Fruit fly (Drosophila melanogaster) whole organism, prepupa: Measurements from ENCODE around the gene CG32847.
A peak's percentile ranks its signal among the peaks of the same experiment; 100 is the strongest.

ENCODE experiments used
- CG10631 ChIP-seq: fragments of 200-800 bp; sonication (Bioruptor generic); optimal IDR thresholded peaks from 2 replicates; lab custom pipeline; 2016; ENCODE audit warnings: missing biosample characterization, missing genetic modification characterization
- CG11294 ChIP-seq: fragments of 200-800 bp; sonication (Bioruptor generic); IDR thresholded peaks from 2 replicates; pipeline ENCODE4 v1.3.6; 2022; ENCODE audit warnings: missing biosample characterization, missing genetic modification characterization
- CG11902 ChIP-seq: fragments of 200-800 bp; sonication (Bioruptor generic); optimal IDR thresholded peaks from 3 replicates; lab custom pipeline; 2016; ENCODE audit warnings: missing biosample characterization, missing genetic modification characterization
- CG15336 ChIP-seq: fragments of 200-800 bp; sonication (Bioruptor generic); IDR thresholded peaks from 2 replicates; pipeline ENCODE4 v1.3.6; 2022; ENCODE audit warnings: missing biosample characterization, missing genetic modification characterization
- CG1621 ChIP-seq: fragments of 200-800 bp; sonication (Bioruptor generic); optimal IDR thresholded peaks from 3 replicates; lab custom pipeline; 2018; ENCODE audit warnings: missing biosample characterization, mild to moderate bottlenecking, missing genetic modification characterization
- CG3032 ChIP-seq: fragments of 200-800 bp; optimal IDR thresholded peaks from 2 replicates; lab custom pipeline; 2019; ENCODE audit warnings: missing biosample characterization, mild to moderate bottlenecking, missing genetic modification characterization, moderate library complexity
- CG32006 ChIP-seq: fragments of 200-800 bp; sonication (Bioruptor generic); optimal IDR thresholded peaks from 3 replicates; lab custom pipeline; 2017; ENCODE audit warnings: missing biosample characterization, mild to moderate bottlenecking, missing genetic modification characterization
- CG3919 ChIP-seq: fragments of 200-800 bp; sonication (Bioruptor generic); optimal IDR thresholded peaks from 3 replicates; lab custom pipeline; 2016; ENCODE audit warnings: missing biosample characterization, missing genetic modification characterization
- CG4318 ChIP-seq: fragments of 200-800 bp; sonication (Bioruptor generic); optimal IDR thresholded peaks from 3 replicates; lab custom pipeline; 2017; ENCODE audit warnings: missing biosample characterization, mild to moderate bottlenecking, missing genetic modification characterization
- CG6163 ChIP-seq: fragments of 200-800 bp; sonication (Bioruptor generic); IDR thresholded peaks from 3 replicates; pipeline ENCODE4 v1.3.6; 2022; ENCODE audit warnings: missing biosample characterization, missing genetic modification characterization
- CG6792 ChIP-seq: fragments of 200-800 bp; sonication (Bioruptor generic); optimal IDR thresholded peaks from 3 replicates; lab custom pipeline; 2016; ENCODE audit warnings: missing biosample characterization, missing genetic modification characterization
- CG6808 ChIP-seq: fragments of 200-800 bp; sonication (Bioruptor generic); optimal IDR thresholded peaks from 3 replicates; lab custom pipeline; 2017; ENCODE audit warnings: missing biosample characterization, missing genetic modification characterization, mild to moderate bottlenecking, moderate library complexity, missing genetic modification reagents
- CG6854 ChIP-seq: fragments of 200-800 bp; sonication (Bioruptor generic); optimal IDR thresholded peaks from 2 replicates; lab custom pipeline; 2017; ENCODE audit warnings: missing biosample characterization, mild to moderate bottlenecking, missing genetic modification characterization
- CG8119 ChIP-seq: fragments of 200-800 bp; sonication (Bioruptor generic); IDR thresholded peaks from 3 replicates; pipeline ENCODE4 v1.3.6; 2022; ENCODE audit warnings: missing biosample characterization, missing genetic modification characterization
- CG8632 ChIP-seq: fragments of 200-800 bp; sonication (Bioruptor generic); optimal IDR thresholded peaks from 3 replicates; lab custom pipeline; 2016; ENCODE audit warnings: missing biosample characterization, missing genetic modification characterization
- Eip75B ChIP-seq: fragments of 200-800 bp; sonication (Bioruptor generic); optimal IDR thresholded peaks from 3 replicates; lab custom pipeline; 2016; ENCODE audit warnings: missing biosample characterization, missing genetic modification characterization
- Eip78C ChIP-seq: fragments of 200-800 bp; sonication (Bioruptor generic); peaks from one replicate; lab custom pipeline; 2016; ENCODE audit warnings: missing biosample characterization, missing genetic modification characterization
- Ets96B ChIP-seq: fragments of 200-800 bp; optimal IDR thresholded peaks from 2 replicates; lab custom pipeline; 2019; ENCODE audit warnings: missing biosample characterization, mild to moderate bottlenecking, missing genetic modification characterization, moderate library complexity
- Gug ChIP-seq: fragments of 200-800 bp; sonication (Bioruptor generic); IDR thresholded peaks from 2 replicates; pipeline ENCODE4 v1.3.6; 2022; ENCODE audit warnings: missing biosample characterization, missing genetic modification characterization
- Hr39 ChIP-seq: fragments of 200-800 bp; sonication (Bioruptor generic); optimal IDR thresholded peaks from 2 replicates; lab custom pipeline; 2016; ENCODE audit warnings: missing biosample characterization, missing genetic modification characterization
- Lpt ChIP-seq: fragments of 200-800 bp; sonication (Bioruptor generic); optimal IDR thresholded peaks from 3 replicates; lab custom pipeline; 2016; ENCODE audit warnings: missing biosample characterization, missing genetic modification characterization
- Met ChIP-seq: fragments of 200-800 bp; sonication (Bioruptor generic); optimal IDR thresholded peaks from 3 replicates; lab custom pipeline; 2016; ENCODE audit warnings: missing biosample characterization, missing genetic modification characterization
- OdsH ChIP-seq: fragments of 200-800 bp; sonication (Bioruptor generic); optimal IDR thresholded peaks from 3 replicates; lab custom pipeline; 2016; ENCODE audit warnings: missing biosample characterization, missing genetic modification characterization
- Sox102F ChIP-seq: fragments of 200-800 bp; sonication (Bioruptor generic); optimal IDR thresholded peaks from 2 replicates; lab custom pipeline; 2016; ENCODE audit warnings: missing biosample characterization, mild to moderate bottlenecking, missing genetic modification characterization
- Sox14 ChIP-seq: fragments of 200-800 bp; sonication (Bioruptor generic); optimal IDR thresholded peaks from 3 replicates; lab custom pipeline; 2016; ENCODE audit warnings: missing biosample characterization, missing genetic modification characterization
- achi ChIP-seq: fragments of 200-800 bp; sonication (Bioruptor generic); optimal IDR thresholded peaks from 3 replicates; lab custom pipeline; 2016; ENCODE audit warnings: missing biosample characterization, missing genetic modification characterization
- acj6 ChIP-seq: fragments of 200-800 bp; sonication (Bioruptor generic); optimal IDR thresholded peaks from 3 replicates; lab custom pipeline; 2016; ENCODE audit warnings: missing biosample characterization, missing genetic modification characterization
- dac ChIP-seq: fragments of 200-800 bp; sonication (Bioruptor generic); optimal IDR thresholded peaks from 2 replicates; lab custom pipeline; 2017; ENCODE audit warnings: missing biosample characterization, mild to moderate bottlenecking, missing genetic modification characterization
- dsx ChIP-seq: fragments of 200-800 bp; optimal IDR thresholded peaks from 3 replicates; lab custom pipeline; 2019; ENCODE audit warnings: missing biosample characterization, mild to moderate bottlenecking, missing genetic modification characterization, moderate library complexity; ENCODE audit not compliant: poor library complexity, severe bottlenecking
- esn ChIP-seq: fragments of 200-800 bp; sonication (Bioruptor generic); optimal IDR thresholded peaks from 2 replicates; lab custom pipeline; 2016; ENCODE audit warnings: missing biosample characterization, mild to moderate bottlenecking, missing genetic modification characterization, moderate library complexity
- lz ChIP-seq: fragments of 200-800 bp; sonication (Bioruptor generic); optimal IDR thresholded peaks from 3 replicates; lab custom pipeline; 2016; ENCODE audit warnings: missing biosample characterization, missing genetic modification characterization
- ss ChIP-seq, 2 experiments: fragments of 200-800 bp; sonication (Bioruptor generic); optimal IDR thresholded peaks; 2 replicates in 1 of 2; 3 replicates in 1 of 2; lab custom pipeline; 2017 to 2018; ENCODE audit warnings: mild to moderate bottlenecking in 2 of 2, missing biosample characterization in 2 of 2, missing genetic modification characterization in 2 of 2, moderate library complexity in 1 of 2
- topi ChIP-seq: fragments of 200-800 bp; sonication (Bioruptor generic); optimal IDR thresholded peaks from 3 replicates; lab custom pipeline; 2016; ENCODE audit warnings: missing biosample characterization, missing genetic modification characterization

The CG32847 gene

DNA sequence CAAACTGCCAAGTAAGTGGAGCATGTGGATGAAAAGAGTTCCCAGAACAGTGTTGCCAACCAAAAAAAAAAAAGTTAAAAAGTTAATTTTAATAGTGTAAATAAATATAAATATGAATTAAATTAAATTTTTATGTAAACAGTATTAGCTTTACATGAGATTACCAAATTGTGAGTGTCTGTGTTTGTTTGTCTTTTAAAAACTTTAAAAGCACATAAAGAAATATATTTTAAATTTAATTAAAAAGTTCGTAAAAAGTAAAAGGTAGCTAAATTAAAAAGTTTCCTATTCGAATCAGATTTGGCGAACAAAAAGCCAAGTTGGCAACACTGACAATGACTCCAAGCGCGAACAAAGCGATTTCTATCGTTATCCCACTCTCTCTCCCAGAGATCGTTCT, 12.4 kb upstream of the CG32847 start:
- TF ChIP-seq dac (GFP tag; lab: Kevin White, UChicago) (no peak), Ets96B (tag; lab: Kevin White, UChicago) (peak; percentile 39), acj6 (peak; percentile 50), topi (GFP tag; lab: Kevin White, UChicago) (no peak), CG6792 (peak; percentile 21), Lpt (GFP tag; lab: Kevin White, UChicago) (peak; percentile 12), Eip75B (no peak), Eip78C (GFP tag; lab: Kevin White, UChicago) (peak; percentile 82), Sox14 (GFP tag; lab: Kevin White, UChicago) (peak; percentile 8), achi (peak; percentile 60), CG3032 (peak; percentile 53), CG4318 (GFP tag; lab: Kevin White, UChicago) (peak; percentile 39), Sox102F (GFP tag; lab: Kevin White, UChicago) (no peak), CG11902 (GFP tag; lab: Kevin White, UChicago) (no peak), esn (GFP tag; lab: Kevin White, UChicago) (peak; percentile 39), lz (GFP tag; lab: Kevin White, UChicago) (peak; percentile 26), CG8119 (GFP tag; lab: Robert Waterston, UW) (peak; percentile 66; the same call in 2 of the 3 replicates), dsx (GFP tag; lab: Kevin White, UChicago) (peak; percentile 5), Gug (GFP tag; lab: Robert Waterston, UW) (peak; percentile 21; the same call in 1 of the 2 replicates), CG8632 (GFP tag; lab: Kevin White, UChicago) (peak; percentile 22), CG15336 (peak; percentile 17; the same call in 1 of the 2 replicates), CG10631 (GFP tag; lab: Kevin White, UChicago) (no peak), Met (GFP tag; lab: Kevin White, UChicago) (peak; percentile 5), CG6163 (GFP tag; lab: Robert Waterston, UW) (peak; percentile 17; the same call in 2 of the 3 replicates)

dm6 chr3L:15113257-15113656, 8.1 kb upstream of the CG32847 start, which contains the start of gene CG13458:
Gene CG13458 (plus strand): TSS chr3L:15113557.
- TF ChIP-seq CG15336 (0 out of 2 replicates have a peak, but pooled peaks have one; percentile 7), CG32006 (GFP tag; lab: Kevin White, UChicago) (no peak), Hr39 (no peak), OdsH (GFP tag; lab: Kevin White, UChicago) (no peak), Eip78C (GFP tag; lab: Kevin White, UChicago) (peak; percentile 68)

DNA sequence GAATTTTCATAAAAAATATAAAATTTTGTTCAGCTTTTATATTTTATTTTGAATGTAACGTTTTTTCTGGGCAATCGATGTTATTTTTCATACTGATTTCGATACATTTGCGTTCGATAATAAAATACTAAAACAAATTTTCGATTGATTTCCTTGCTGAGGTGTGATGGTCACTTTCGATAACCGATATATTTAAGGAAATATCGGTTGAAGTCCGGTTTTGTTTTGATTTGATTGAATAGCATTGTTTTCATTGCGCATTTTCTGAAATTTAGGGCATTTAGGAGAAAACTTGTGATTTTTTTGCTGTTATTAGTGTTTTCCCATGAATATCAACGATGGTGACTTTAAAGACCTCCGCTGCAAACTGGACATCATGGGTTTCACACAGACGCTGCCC, 4.8 kb upstream of the CG32847 start, which contains the start of gene Cep135:
Cep135 (plus strand) TSS at position 202 of the 400 bp plus-strand sequence.
- TF ChIP-seq CG6808 = no peak
- TF ChIP-seq OdsH (GFP tag; lab: Kevin White, UChicago) = no peak
- no peak for TF ChIP-seq CG3919 (GFP tag; lab: Kevin White, UChicago)
- TF ChIP-seq esn (GFP tag; lab: Kevin White, UChicago) = peak; percentile 10
- TF ChIP-seq Eip78C (GFP tag; lab: Kevin White, UChicago) = peak; percentile 30
- no peak for TF ChIP-seq CG11294 (GFP tag; lab: Robert Waterston, UW)

- TF ChIP-seq CG1621 (tag; lab: Kevin White, UChicago) (peak; percentile 25), Eip78C (GFP tag; lab: Kevin White, UChicago) (peak; percentile 72), ss (GFP tag; optimal IDR thresholded peaks at IDR 0.05; lab: Kevin White, UChicago) (peak in 1 of 2 experiments; percentile 69), CG6163 (GFP tag; lab: Robert Waterston, UW) (no peak)
Measured at dm6 chr3L:15123736-15124135, 2.4 kb downstream of the CG32847 start.

- TF ChIP-seq Eip75B (no peak), CG6854 (GFP tag; lab: Kevin White, UChicago) (peak; percentile 80), dsx (GFP tag; lab: Kevin White, UChicago) (peak; percentile 29), CG1621 (tag; lab: Kevin White, UChicago) (peak; percentile 41), CG11294 (GFP tag; lab: Robert Waterston, UW) (no peak), CG8119 (GFP tag; lab: Robert Waterston, UW) (0 out of 3 replicates have a peak, but pooled peaks have one; percentile 19)
Measured at dm6 chr3L:15125077-15125652, 3.8 kb downstream of the CG32847 start, which contains the start of gene CG16959. Gene CG16959 (minus strand): TSS chr3L:15125321.
